Fruit fly (Drosophila melanogaster): ENCODE results near the gene CG17260.
A peak's percentile ranks its signal among the peaks of the same experiment; 100 is the strongest.

CG17260 gene

DNA sequence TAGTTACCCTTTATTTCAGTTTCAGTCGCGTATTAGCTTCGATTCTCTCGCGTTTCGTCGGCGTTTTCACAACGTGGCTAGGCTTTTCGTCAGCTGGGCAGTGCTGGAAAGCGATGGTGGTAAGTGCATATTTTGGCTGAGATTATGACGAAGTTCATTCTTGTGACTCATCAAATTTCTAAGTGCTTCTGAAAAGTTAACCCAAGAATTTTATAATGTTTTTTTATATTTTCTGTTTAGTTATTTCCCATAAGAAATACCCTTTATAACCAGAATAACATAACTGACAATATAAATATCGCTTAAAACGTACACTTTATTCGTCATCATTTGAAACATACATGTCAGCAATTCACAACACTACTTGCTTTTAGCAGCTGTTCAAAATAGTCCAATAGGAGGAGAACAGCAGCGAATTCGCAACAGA lies at the start of gene CG17260, which contains the start of gene SerRS:
TSS of gene CG17260 (plus strand) at position 78 of the 427 bp plus-strand sequence.
TSS of gene SerRS (minus strand) at position 251 of the 427 bp plus-strand sequence.
- peak; percentile 92 for TF ChIP-seq CG17801 (GFP tag; optimal IDR thresholded peaks at IDR 0.05; ENCODE audit: partially characterized antibody)

dm6 chr2L:2987681-2988381 lies 49.2 kb upstream of the CG17260 start, which contains the start of the genes Chd1 and Bem46:
Gene Chd1 (minus strand): TSS chr2L:2987723.
Gene Bem46 (plus strand): TSS chr2L:2988116.
- TF ChIP-seq CG17801 (GFP tag; optimal IDR thresholded peaks at IDR 0.05; ENCODE audit: partially characterized antibody) = peak; percentile 79

- TF ChIP-seq CG17801 (GFP tag; optimal IDR thresholded peaks at IDR 0.05; ENCODE audit: partially characterized antibody) = no peak
Measured at dm6 chr2L:2992664-2993174, 44.3 kb upstream of the CG17260 start, which contains the start of the genes okr and CG3558. Gene okr (minus strand): TSS chr2L:2992759. Gene CG3558 (plus strand): TSS chr2L:2992870.

dm6 chr2L:2993236-2993635 lies 43.8 kb upstream of the CG17260 start:
- no peak for TF ChIP-seq CG17801 (GFP tag; optimal IDR thresholded peaks at IDR 0.05; ENCODE audit: partially characterized antibody)

dm6 chr2L:2993702-2994101 lies 43.3 kb upstream of the CG17260 start:
- no peak for TF ChIP-seq CG17801 (GFP tag; optimal IDR thresholded peaks at IDR 0.05; ENCODE audit: partially characterized antibody)

DNA sequence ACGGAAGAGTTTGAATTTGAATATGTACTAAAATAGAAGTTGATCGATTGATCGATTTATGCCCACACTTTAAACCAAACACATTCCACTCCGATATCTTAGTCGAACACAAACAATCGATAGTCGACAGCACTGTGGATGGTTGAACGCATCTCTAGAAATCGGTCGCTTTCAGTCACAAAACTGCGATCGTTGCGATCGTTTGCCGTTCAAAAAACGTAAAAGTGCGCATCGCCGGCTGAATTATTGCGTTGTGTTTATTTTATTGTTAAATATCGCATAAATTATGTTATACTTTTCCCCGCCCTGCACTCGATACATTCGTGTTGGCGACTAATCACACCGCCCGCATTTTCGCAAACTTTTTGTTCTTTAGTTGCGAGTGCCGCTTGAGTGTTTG lies 37.9 kb upstream of the CG17260 start, which contains the start of gene Ccdc85:
TSS of gene Ccdc85 (plus strand) at position 174 of the 400 bp plus-strand sequence.
- TF ChIP-seq CG17801 (GFP tag; optimal IDR thresholded peaks at IDR 0.05; ENCODE audit: partially characterized antibody) = peak; percentile 15

DNA sequence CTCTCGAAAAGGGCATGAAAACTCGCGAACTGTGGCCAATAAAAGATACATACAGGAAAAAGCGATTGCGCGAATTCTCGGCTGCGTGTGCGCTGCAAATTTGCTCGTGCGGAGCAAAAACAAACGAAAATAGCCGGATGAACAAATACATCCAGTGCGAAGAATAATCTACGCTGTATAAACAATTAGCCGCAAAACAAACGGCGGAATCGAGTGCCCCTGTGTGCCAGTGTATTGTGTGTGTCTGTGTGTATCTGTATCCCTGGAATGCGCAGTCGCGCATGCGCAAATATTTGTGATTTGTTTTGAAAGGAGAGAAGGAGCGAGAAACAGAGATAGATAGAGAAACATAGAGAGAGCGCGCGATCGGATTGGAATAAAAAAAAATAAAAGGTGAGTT lies 37.4 kb upstream of the CG17260 start:
- TF ChIP-seq CG17801 (GFP tag; optimal IDR thresholded peaks at IDR 0.05; ENCODE audit: partially characterized antibody) = no peak

- TF ChIP-seq CG17801 (GFP tag; optimal IDR thresholded peaks at IDR 0.05; ENCODE audit: partially characterized antibody) = no peak
Measured at dm6 chr2L:3000517-3000934, 36.5 kb upstream of the CG17260 start.

- TF ChIP-seq CG17801 (GFP tag; optimal IDR thresholded peaks at IDR 0.05; ENCODE audit: partially characterized antibody) = no peak
Measured at dm6 chr2L:3001953-3002352, 35.1 kb upstream of the CG17260 start.

- TF ChIP-seq CG17801 (GFP tag; optimal IDR thresholded peaks at IDR 0.05; ENCODE audit: partially characterized antibody) = no peak
Measured at dm6 chr2L:3003399-3003798, 33.6 kb upstream of the CG17260 start.

- TF ChIP-seq CG17801 (GFP tag; optimal IDR thresholded peaks at IDR 0.05; ENCODE audit: partially characterized antibody) = no peak
Measured at dm6 chr2L:3004601-3005000, 32.4 kb upstream of the CG17260 start.

dm6 chr2L:3005483-3005882 lies 31.5 kb upstream of the CG17260 start:
- no peak for TF ChIP-seq CG17801 (GFP tag; optimal IDR thresholded peaks at IDR 0.05; ENCODE audit: partially characterized antibody)

DNA sequence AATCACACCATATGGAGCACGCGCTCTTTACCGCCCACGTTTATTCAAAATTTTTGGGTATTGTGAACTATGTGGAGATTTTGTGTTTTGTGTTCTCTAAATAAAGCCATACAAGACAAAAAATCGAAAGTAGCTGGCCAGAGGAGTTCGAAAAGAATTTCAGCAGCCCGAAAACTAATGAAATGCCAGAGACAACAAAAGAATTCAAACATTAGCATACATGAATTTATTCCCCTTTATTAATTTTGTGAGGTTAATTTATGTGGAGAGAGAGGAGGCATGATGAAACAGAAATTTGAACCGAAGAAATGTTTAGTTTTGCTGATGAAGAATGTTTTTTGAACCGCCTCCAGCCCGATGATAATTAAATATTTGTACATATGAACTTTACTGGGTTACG lies 30.8 kb upstream of the CG17260 start:
- TF ChIP-seq CG17801 (GFP tag; optimal IDR thresholded peaks at IDR 0.05; ENCODE audit: partially characterized antibody) = no peak

- no peak for TF ChIP-seq CG17801 (GFP tag; optimal IDR thresholded peaks at IDR 0.05; ENCODE audit: partially characterized antibody)
Measured at dm6 chr2L:3006925-3007426, 30.1 kb upstream of the CG17260 start.

- TF ChIP-seq CG17801 (GFP tag; optimal IDR thresholded peaks at IDR 0.05; ENCODE audit: partially characterized antibody) = no peak
Measured at dm6 chr2L:3009438-3009837, 27.6 kb upstream of the CG17260 start.

dm6 chr2L:3011484-3011883 lies 25.5 kb upstream of the CG17260 start:
- no peak for TF ChIP-seq CG17801 (GFP tag; optimal IDR thresholded peaks at IDR 0.05; ENCODE audit: partially characterized antibody)
